Fruit fly (Drosophila melanogaster): ENCODE measurements around the gene tara.

tara gene

dm6 chr3R:16212859-16213708 is 12.4 kb upstream of the tara start (continued):
- TF ChIP-seq CG8089 (GFP tag; optimal IDR thresholded peaks at IDR 0.05) = no peak
- TF ChIP-seq BtbVII (GFP tag; optimal IDR thresholded peaks at IDR 0.05) = peak; percentile 77
- TF ChIP-seq CG10267 (tag; optimal IDR thresholded peaks at IDR 0.05) = peak; percentile 66
- TF ChIP-seq dati (GFP tag; IDR thresholded peaks at IDR 0.05) = no peak
- TF ChIP-seq CG10959 (GFP tag; IDR thresholded peaks at IDR 0.05) = no peak
- no peak for TF ChIP-seq CG11696 (GFP tag; IDR thresholded peaks at IDR 0.05)
- peak; percentile 30 for TF ChIP-seq grau (tag; optimal IDR thresholded peaks at IDR 0.05)
- no peak for TF ChIP-seq CG17829 (tag; optimal IDR thresholded peaks at IDR 0.05)
- peak; percentile 13 for TF ChIP-seq ind (GFP tag; optimal IDR thresholded peaks at IDR 0.05)
- no peak for TF ChIP-seq Bdp1 (GFP tag; optimal IDR thresholded peaks at IDR 0.05)
- TF ChIP-seq CG15514 (GFP tag; optimal IDR thresholded peaks at IDR 0.05) = peak; percentile 46
- TF ChIP-seq CG11723 (GFP tag; optimal IDR thresholded peaks at IDR 0.05) = peak; percentile 15
- peak in 1 of 2 experiments; percentile 1 for TF ChIP-seq Pdp1 (GFP tag; optimal IDR thresholded peaks at IDR 0.05)
- peak; percentile 6 for TF ChIP-seq CG6813 (GFP tag; optimal IDR thresholded peaks at IDR 0.05)
- TF ChIP-seq row (GFP tag; IDR thresholded peaks at IDR 0.05) = peak; percentile 49
- TF ChIP-seq Atf3 (GFP tag; optimal IDR thresholded peaks at IDR 0.05) = no peak
- peak; percentile 76 for TF ChIP-seq Med (GFP tag)
- peak; percentile 23 for TF ChIP-seq Hr39 (optimal IDR thresholded peaks at IDR 0.05)
- TF ChIP-seq CG1024 (GFP tag; IDR thresholded peaks at IDR 0.05) = no peak
- TF ChIP-seq CG6254 (GFP tag; optimal IDR thresholded peaks at IDR 0.05) = peak; percentile 53
- TF ChIP-seq CG10209 (GFP tag; optimal IDR thresholded peaks at IDR 0.05) = peak; percentile 54
- peak; percentile 74 for TF ChIP-seq CG9727 (GFP tag; optimal IDR thresholded peaks at IDR 0.05)
- peak; percentile 60 for TF ChIP-seq CG14710 (tag; optimal IDR thresholded peaks at IDR 0.05)
- TF ChIP-seq corto (GFP tag; optimal IDR thresholded peaks at IDR 0.05) = no peak
- peak; percentile 93 for TF ChIP-seq CG7556 (GFP tag; optimal IDR thresholded peaks at IDR 0.05)
- TF ChIP-seq Meics (GFP tag; optimal IDR thresholded peaks at IDR 0.05) = peak; percentile 80
- TF ChIP-seq ham (GFP tag; IDR thresholded peaks at IDR 0.05) = 0 out of 2 replicates have a peak, but pooled peaks have one; percentile 15
- peak; percentile 41 for TF ChIP-seq CG15269 (tag; optimal IDR thresholded peaks at IDR 0.05)
- TF ChIP-seq gem (tag; optimal IDR thresholded peaks at IDR 0.05) = peak; percentile 72
- no peak for TF ChIP-seq CG8944 (GFP tag; optimal IDR thresholded peaks at IDR 0.05)
- TF ChIP-seq Dek (tag; optimal IDR thresholded peaks at IDR 0.05) = peak; percentile 21
- TF ChIP-seq Six4 (GFP tag; optimal IDR thresholded peaks at IDR 0.05) = peak; percentile 4
- TF ChIP-seq HLHmδ (GFP tag; optimal IDR thresholded peaks at IDR 0.05) = no peak
- peak; percentile 55 for TF ChIP-seq odd (GFP tag; optimal IDR thresholded peaks at IDR 0.05)
- TF ChIP-seq Fer1 (GFP tag; optimal IDR thresholded peaks at IDR 0.05) = peak; percentile 85
- 0 out of 2 replicates have a peak, but pooled peaks have one; percentile 25 for TF ChIP-seq CG16779 (GFP tag; IDR thresholded peaks at IDR 0.05)
- TF ChIP-seq CG30403 (GFP tag; optimal IDR thresholded peaks at IDR 0.05) = peak; percentile 56
- TF ChIP-seq hbn (GFP tag; IDR thresholded peaks at IDR 0.05; ENCODE audit: partially characterized antibody) = no peak
- TF ChIP-seq Adf1 (GFP tag; IDR thresholded peaks at IDR 0.05) = peak; percentile 71; the same call in 1 of the 2 replicates
- TF ChIP-seq oc (tag; optimal IDR thresholded peaks at IDR 0.05) = no peak
- TF ChIP-seq CG33557 (GFP tag; optimal IDR thresholded peaks at IDR 0.05) = no peak
- TF ChIP-seq unc-4 (GFP tag; IDR thresholded peaks at IDR 0.05; ENCODE audit: partially characterized antibody) = no peak
- TF ChIP-seq exex (tag; optimal IDR thresholded peaks at IDR 0.05) = peak; percentile 24
- TF ChIP-seq org-1 (GFP tag; optimal IDR thresholded peaks at IDR 0.05) = peak; percentile 46
- peak; percentile 2 for TF ChIP-seq Myb (GFP tag; optimal IDR thresholded peaks at IDR 0.05)
- TF ChIP-seq Xrp1 (GFP tag; IDR thresholded peaks at IDR 0.05) = peak; percentile 36; the same call in 1 of the 2 replicates
- peak; percentile 28 for TF ChIP-seq kah (GFP tag; optimal IDR thresholded peaks at IDR 0.05)
- peak; percentile 9 for TF ChIP-seq CG17568 (GFP tag; optimal IDR thresholded peaks at IDR 0.05)
